Fruit fly (Drosophila melanogaster) whole organism, wandering third instar larva: ENCODE measurements around the gene CG1999.

Experiments
- Abd-B ChIP-seq: fragments of >200 bp; optimal IDR thresholded peaks from 2 replicates; lab custom pipeline; 2017; ENCODE audit warnings: missing biosample characterization, missing genetic modification characterization
- CG32264 ChIP-seq: fragments of 200-800 bp; sonication (Bioruptor generic); optimal IDR thresholded peaks from 2 replicates; lab custom pipeline; 2016; ENCODE audit warnings: missing biosample characterization, missing genetic modification characterization
- CG9705 ChIP-seq: fragments of 200-800 bp; sonication (Bioruptor generic); optimal IDR thresholded peaks from 2 replicates; lab custom pipeline; 2018; ENCODE audit warnings: missing biosample characterization, mild to moderate bottlenecking, missing genetic modification characterization
- CrebA ChIP-seq: fragments of 200-800 bp; sonication (Bioruptor generic); optimal IDR thresholded peaks from 2 replicates; lab custom pipeline; 2016; ENCODE audit warnings: missing biosample characterization, mild to moderate bottlenecking, missing genetic modification characterization, borderline replicate concordance
- Dfd ChIP-seq: fragments of >200 bp; optimal IDR thresholded peaks from 2 replicates; lab custom pipeline; 2017; ENCODE audit warnings: missing biosample characterization, missing genetic modification characterization
- Dif ChIP-seq: fragments of 200-275, 200-300 bp; sonication (Bioruptor generic); optimal IDR thresholded peaks from 2 replicates; lab custom pipeline; 2018; ENCODE audit warnings: missing biosample characterization, missing genetic modification characterization; ENCODE audit not compliant: partially characterized antibody
- GATAd ChIP-seq: sonication (Bioruptor generic); optimal IDR thresholded peaks from 2 replicates; lab custom pipeline; 2016; ENCODE audit warnings: missing biosample characterization, missing genetic modification characterization
- HLH106 ChIP-seq: fragments of 200-800 bp; optimal IDR thresholded peaks from 3 replicates; lab custom pipeline; 2019; ENCODE audit warnings: missing biosample characterization, mild to moderate bottlenecking, missing genetic modification characterization, moderate library complexity
- Hnf4 ChIP-seq: fragments of 200-800 bp; sonication (Bioruptor generic); optimal IDR thresholded peaks from 2 replicates; lab custom pipeline; 2016; ENCODE audit warnings: missing biosample characterization, mild to moderate bottlenecking, missing genetic modification characterization
- Hr78 ChIP-seq: fragments of >200 bp; optimal IDR thresholded peaks from 2 replicates; lab custom pipeline; 2017; ENCODE audit warnings: missing biosample characterization, missing genetic modification characterization
- Jra ChIP-seq: sonication (Bioruptor generic); optimal IDR thresholded peaks from 2 replicates; lab custom pipeline; 2016; ENCODE audit warnings: missing biosample characterization, missing genetic modification characterization
- Mio ChIP-seq: sonication (Bioruptor generic); optimal IDR thresholded peaks from 2 replicates; lab custom pipeline; 2016; ENCODE audit warnings: missing biosample characterization, missing genetic modification characterization
- Myc ChIP-seq: fragments of >200 bp; optimal IDR thresholded peaks from 2 replicates; lab custom pipeline; 2017
- N ChIP-seq: fragments of >200 bp; optimal IDR thresholded peaks from 2 replicates; lab custom pipeline; 2018; ENCODE audit warnings: missing biosample characterization, missing external identifiers, missing genetic modification characterization
- OdsH ChIP-seq: fragments of 200-800 bp; sonication (Bioruptor generic); optimal IDR thresholded peaks from 2 replicates; lab custom pipeline; 2016; ENCODE audit warnings: missing biosample characterization, mild to moderate bottlenecking, missing genetic modification characterization
- Rel ChIP-seq, 2 experiments: fragments of 200-800 bp; sonication (Bioruptor generic) in 1 of 2; optimal IDR thresholded peaks; 2 replicates in 1 of 2; 3 replicates in 1 of 2; lab custom pipeline; 2016 to 2019; ENCODE audit warnings: mild to moderate bottlenecking in 2 of 2, missing biosample characterization in 2 of 2, missing genetic modification characterization in 2 of 2, moderate library complexity in 1 of 2
- Sp1 ChIP-seq: fragments of 200-800 bp; sonication (Bioruptor generic); optimal IDR thresholded peaks from 3 replicates; lab custom pipeline; 2019; ENCODE audit warnings: missing biosample characterization, mild to moderate bottlenecking, missing genetic modification characterization, moderate library complexity
- Vsx2 ChIP-seq: fragments of 200-300, 225-300 bp; sonication (Bioruptor generic); optimal IDR thresholded peaks from 2 replicates; lab custom pipeline; 2018; ENCODE audit warnings: missing biosample characterization, missing genetic modification characterization; ENCODE audit not compliant: partially characterized antibody
- br ChIP-seq: fragments of 200-800 bp; sonication (Bioruptor generic); optimal IDR thresholded peaks from 2 replicates; lab custom pipeline; 2016; ENCODE audit warnings: missing biosample characterization, missing genetic modification characterization
- brk ChIP-seq: fragments of 200-800 bp; sonication (Bioruptor generic); optimal IDR thresholded peaks from 2 replicates; lab custom pipeline; 2016; ENCODE audit warnings: missing biosample characterization, mild to moderate bottlenecking, missing genetic modification characterization
- dl ChIP-seq, 2 experiments: fragments of 175-275, 200-275 bp in 1 of 2; fragments of 200-275 bp in 1 of 2; sonication (Bioruptor generic); optimal IDR thresholded peaks; lab custom pipeline; 2018; ENCODE audit warnings: mild to moderate bottlenecking in 2 of 2, missing biosample characterization in 2 of 2, missing genetic modification characterization in 2 of 2, moderate library complexity in 2 of 2; ENCODE audit not compliant: partially characterized antibody in 2 of 2, insufficient read depth in 1 of 2
- dmrt93B ChIP-seq: fragments of 200-800 bp; sonication (Bioruptor generic); optimal IDR thresholded peaks from 2 replicates; lab custom pipeline; 2018; ENCODE audit warnings: missing biosample characterization, mild to moderate bottlenecking, missing genetic modification characterization
- ey ChIP-seq: fragments of 200-800 bp; sonication (Bioruptor generic); optimal IDR thresholded peaks from 2 replicates; lab custom pipeline; 2016; ENCODE audit warnings: missing biosample characterization, missing genetic modification characterization
- foxo ChIP-seq, 2 experiments: fragments of 200-800 bp; sonication (Bioruptor generic); optimal IDR thresholded peaks; 2 replicates in 1 of 2; 3 replicates in 1 of 2; lab custom pipeline; 2016 to 2017; ENCODE audit warnings: missing biosample characterization in 2 of 2, missing genetic modification characterization in 2 of 2
- fru ChIP-seq: fragments of 200-800 bp; sonication (Bioruptor generic); optimal IDR thresholded peaks from 3 replicates; lab custom pipeline; 2016; ENCODE audit warnings: missing biosample characterization, mild to moderate bottlenecking, missing genetic modification characterization
- h ChIP-seq: fragments of 200-800 bp; sonication (Bioruptor generic); optimal IDR thresholded peaks from 3 replicates; lab custom pipeline; 2016; ENCODE audit warnings: missing biosample characterization, mild to moderate bottlenecking, missing genetic modification characterization
- jim ChIP-seq: fragments of 175-275, 200-325 bp; sonication (Bioruptor generic); optimal IDR thresholded peaks from 2 replicates; lab custom pipeline; 2016; ENCODE audit warnings: missing biosample characterization, mild to moderate bottlenecking, missing genetic modification characterization
- lola ChIP-seq: fragments of >200 bp; optimal IDR thresholded peaks from 2 replicates; lab custom pipeline; 2017; ENCODE audit warnings: missing biosample characterization, missing genetic modification characterization
- pan ChIP-seq: fragments of >200 bp; optimal IDR thresholded peaks from 2 replicates; lab custom pipeline; 2017
- psq ChIP-seq: fragments of 200-800 bp; sonication (Bioruptor generic); optimal IDR thresholded peaks from 3 replicates; lab custom pipeline; 2017; ENCODE audit warnings: missing biosample characterization, mild to moderate bottlenecking, missing genetic modification characterization, moderate library complexity
- rgr ChIP-seq: fragments of 200-800 bp; sonication (Bioruptor generic); optimal IDR thresholded peaks from 3 replicates; lab custom pipeline; 2016; ENCODE audit warnings: missing biosample characterization, mild to moderate bottlenecking, missing genetic modification characterization
- sage ChIP-seq: fragments of 200-800 bp; sonication (Bioruptor generic); optimal IDR thresholded peaks from 2 replicates; lab custom pipeline; 2016; ENCODE audit warnings: missing biosample characterization, mild to moderate bottlenecking, missing genetic modification characterization
- sv ChIP-seq: fragments of 200-800 bp; sonication (Bioruptor generic); optimal IDR thresholded peaks from 3 replicates; lab custom pipeline; 2016; ENCODE audit warnings: missing biosample characterization, missing genetic modification characterization
- tai ChIP-seq: sonication (Bioruptor generic); optimal IDR thresholded peaks from 2 replicates; lab custom pipeline; 2016; ENCODE audit warnings: missing biosample characterization, missing genetic modification characterization
- usp ChIP-seq: fragments of >200 bp; optimal IDR thresholded peaks from 2 replicates; lab custom pipeline; 2017; ENCODE audit warnings: missing biosample characterization, missing genetic modification characterization
- woc ChIP-seq: sonication (Bioruptor generic); optimal IDR thresholded peaks from 2 replicates; lab custom pipeline; 2016; ENCODE audit warnings: missing biosample characterization, mild to moderate bottlenecking, missing genetic modification characterization

The CG1999 gene

dm6 chrX:7379569-7379968 is 21.0 kb downstream of the CG1999 start:
- peak; percentile 18 for TF ChIP-seq h
- no peak for TF ChIP-seq brk (GFP tag; lab: Kevin White, UChicago)
- TF ChIP-seq HLH106 (tag; lab: Kevin White, UChicago) = peak; percentile 43
- peak in 1 of 2 experiments; percentile 40 for TF ChIP-seq foxo (GFP tag; optimal IDR thresholded peaks at IDR 0.05; lab: Kevin White, UChicago)
- TF ChIP-seq OdsH (GFP tag; lab: Kevin White, UChicago) = peak; percentile 12
- TF ChIP-seq tai (GFP tag; lab: Kevin White, UChicago) = no peak
- peak; percentile 41 for TF ChIP-seq Sp1 (GFP tag; lab: Kevin White, UChicago)
- peak; percentile 6 for TF ChIP-seq dmrt93B (GFP tag; lab: Kevin White, UChicago)
- no peak for TF ChIP-seq N
- TF ChIP-seq jim (GFP tag; lab: Kevin White, UChicago) = no peak
- TF ChIP-seq fru (GFP tag; lab: Kevin White, UChicago) = peak; percentile 38
- peak; percentile 25 for TF ChIP-seq ey (GFP tag; lab: Kevin White, UChicago)

- TF ChIP-seq Mio (GFP tag; lab: Kevin White, UChicago) = no peak
- no peak for TF ChIP-seq dmrt93B (GFP tag; lab: Kevin White, UChicago)
- TF ChIP-seq dl (GFP tag; optimal IDR thresholded peaks at IDR 0.05; lab: Kevin White, UChicago; ENCODE audit: insufficient read depth in 1 of 2, partially characterized antibody in 2 of 2) = no peak
- no peak for TF ChIP-seq jim (GFP tag; lab: Kevin White, UChicago)
- TF ChIP-seq sage = no peak
- TF ChIP-seq foxo (GFP tag; optimal IDR thresholded peaks at IDR 0.05; lab: Kevin White, UChicago) = no peak
- TF ChIP-seq GATAd = no peak
- no peak for TF ChIP-seq CG32264 (GFP tag; lab: Kevin White, UChicago)
- no peak for TF ChIP-seq Jra (GFP tag; lab: Kevin White, UChicago)
- TF ChIP-seq fru (GFP tag; lab: Kevin White, UChicago) = no peak
- no peak for TF ChIP-seq Myc (lab: Kevin White, UChicago)
- TF ChIP-seq Vsx2 = no peak
- TF ChIP-seq Hr78 (GFP tag; lab: Kevin White, UChicago) = no peak
- no peak for TF ChIP-seq Dfd (GFP tag; lab: Kevin White, UChicago)
- no peak for TF ChIP-seq Sp1 (GFP tag; lab: Kevin White, UChicago)
- no peak for TF ChIP-seq psq
- no peak for TF ChIP-seq pan (lab: Kevin White, UChicago)
- no peak for TF ChIP-seq lola
- TF ChIP-seq Abd-B (GFP tag; lab: Kevin White, UChicago) = no peak
Measured at dm6 chrX:7382890-7383289, 24.3 kb downstream of the CG1999 start, which contains the start of gene CG42781. Gene CG42781, minus strand, starts transcription at chrX:7382990.

- no peak for TF ChIP-seq h
- no peak for TF ChIP-seq Sp1 (GFP tag; lab: Kevin White, UChicago)
- TF ChIP-seq brk (GFP tag; lab: Kevin White, UChicago) = no peak
- TF ChIP-seq sv (GFP tag; lab: Kevin White, UChicago) = no peak
- no peak for TF ChIP-seq usp (GFP tag; lab: Kevin White, UChicago)
- no peak for TF ChIP-seq Dfd (GFP tag; lab: Kevin White, UChicago)
- TF ChIP-seq Hr78 (GFP tag; lab: Kevin White, UChicago) = no peak
- TF ChIP-seq psq = no peak
- TF ChIP-seq woc = no peak
- no peak for TF ChIP-seq sage
- TF ChIP-seq Rel (GFP tag; optimal IDR thresholded peaks at IDR 0.05; lab: Kevin White, UChicago) = no peak
- no peak for TF ChIP-seq Rel (tag; optimal IDR thresholded peaks at IDR 0.05; lab: Kevin White, UChicago)
- TF ChIP-seq CrebA (GFP tag; lab: Kevin White, UChicago) = no peak
- no peak for TF ChIP-seq CG9705 (GFP tag; lab: Kevin White, UChicago)
- TF ChIP-seq tai (GFP tag; lab: Kevin White, UChicago) = no peak
- no peak for TF ChIP-seq CG32264 (GFP tag; lab: Kevin White, UChicago)
- TF ChIP-seq, all 38 proteins: peak for 0
Measured at dm6 chrX:7403074-7403473, 44.5 kb downstream of the CG1999 start, which contains the start of gene CG15035. Gene CG15035, minus strand, starts transcription at chrX:7403174.

- TF ChIP-seq brk (GFP tag; lab: Kevin White, UChicago) (no peak), sage (no peak), CG9705 (GFP tag; lab: Kevin White, UChicago) (no peak), Dif (no peak), Abd-B (GFP tag; lab: Kevin White, UChicago) (no peak), Jra (GFP tag; lab: Kevin White, UChicago) (no peak), jim (GFP tag; lab: Kevin White, UChicago) (no peak), N (no peak), Sp1 (GFP tag; lab: Kevin White, UChicago) (no peak), Hnf4 (GFP tag; lab: Kevin White, UChicago) (no peak), Hr78 (GFP tag; lab: Kevin White, UChicago) (no peak), GATAd (no peak), br (no peak), fru (GFP tag; lab: Kevin White, UChicago) (no peak), Rel (GFP tag; optimal IDR thresholded peaks at IDR 0.05; lab: Kevin White, UChicago) (no peak), Rel (tag; optimal IDR thresholded peaks at IDR 0.05; lab: Kevin White, UChicago) (no peak), woc (no peak), CG32264 (GFP tag; lab: Kevin White, UChicago) (no peak), foxo (GFP tag; optimal IDR thresholded peaks at IDR 0.05; lab: Kevin White, UChicago) (no peak), rgr (GFP tag; lab: Kevin White, UChicago) (no peak)
Measured at dm6 chrX:7405697-7406096, 47.1 kb downstream of the CG1999 start, which contains the start of gene CG1677. Gene CG1677, minus strand, starts transcription at chrX:7405797.
